Fruit fly (Drosophila melanogaster) whole organism, embryonic: ENCODE data around the gene lin-52.
A peak's percentile ranks its signal among the peaks of the same experiment; 100 is the strongest.

Experiments
- Adf1 ChIP-seq: fragments of 200-800 bp; sonication (Bioruptor generic); IDR thresholded peaks from 2 replicates; pipeline ENCODE4 v1.3.6; 2022; ENCODE audit warnings: missing biosample characterization, missing genetic modification characterization
- Antp ChIP-seq: fragments of 200-800 bp; sonication (Bioruptor generic); optimal IDR thresholded peaks from 3 replicates; lab custom pipeline; 2016; ENCODE audit warnings: missing biosample characterization, missing genetic modification characterization
- BEAF-32 ChIP-seq: fragments of 200-800 bp; sonication (Bioruptor generic); optimal IDR thresholded peaks from 3 replicates; lab custom pipeline; 2017; ENCODE audit warnings: missing biosample characterization, missing genetic modification characterization, mild to moderate bottlenecking, moderate library complexity, missing genetic modification reagents
- Bgb ChIP-seq: fragments of 200-800 bp; sonication (Bioruptor generic); IDR thresholded peaks from 2 replicates; pipeline ENCODE4 v1.3.6; 2022; ENCODE audit warnings: missing biosample characterization, missing genetic modification characterization; ENCODE audit not compliant: partially characterized antibody
- CG10431 ChIP-seq: fragments of 200-800 bp; sonication (Bioruptor generic); optimal IDR thresholded peaks from 3 replicates; lab custom pipeline; 2018; ENCODE audit warnings: missing biosample characterization, mild to moderate bottlenecking, missing genetic modification characterization
- CG11504 ChIP-seq: fragments of 200-800 bp; sonication (Bioruptor generic); optimal IDR thresholded peaks from 3 replicates; lab custom pipeline; 2019; ENCODE audit warnings: missing biosample characterization, mild to moderate bottlenecking, missing genetic modification characterization, moderate library complexity
- CG12219 ChIP-seq: fragments of 200-800 bp; sonication (Bioruptor generic); optimal IDR thresholded peaks from 3 replicates; lab custom pipeline; 2018; ENCODE audit warnings: missing biosample characterization, mild to moderate bottlenecking, missing genetic modification characterization
- CG14710 ChIP-seq: fragments of 200-800 bp; sonication (Bioruptor generic); optimal IDR thresholded peaks from 3 replicates; lab custom pipeline; 2019; ENCODE audit warnings: missing biosample characterization, mild to moderate bottlenecking, missing genetic modification characterization, moderate library complexity
- CG15514 ChIP-seq: fragments of 200-800 bp; sonication (Bioruptor generic); optimal IDR thresholded peaks from 3 replicates; lab custom pipeline; 2017; ENCODE audit warnings: missing biosample characterization, missing genetic modification characterization, mild to moderate bottlenecking, moderate library complexity, missing genetic modification reagents
- CG17359 ChIP-seq: fragments of 200-800 bp; sonication (Bioruptor generic); optimal IDR thresholded peaks from 3 replicates; lab custom pipeline; 2018; ENCODE audit warnings: missing biosample characterization, mild to moderate bottlenecking, missing genetic modification characterization, moderate library complexity
- CG17912 ChIP-seq: fragments of 200-800 bp; sonication (Bioruptor generic); optimal IDR thresholded peaks from 2 replicates; lab custom pipeline; 2018; ENCODE audit warnings: missing biosample characterization, mild to moderate bottlenecking, missing genetic modification characterization
- CG18476 ChIP-seq: fragments of 200-800 bp; sonication (Bioruptor generic); optimal IDR thresholded peaks from 2 replicates; lab custom pipeline; 2016; ENCODE audit warnings: missing biosample characterization, mild to moderate bottlenecking, missing genetic modification characterization
- CG30020 ChIP-seq: fragments of 200-800 bp; optimal IDR thresholded peaks from 2 replicates; lab custom pipeline; 2019; ENCODE audit warnings: missing biosample characterization, mild to moderate bottlenecking, missing genetic modification characterization, moderate library complexity
- CG31224 ChIP-seq: fragments of 200-800 bp; sonication (Bioruptor generic); IDR thresholded peaks from 2 replicates; pipeline ENCODE4 v1.3.6; 2022; ENCODE audit warnings: missing biosample characterization, missing genetic modification characterization
- CG31365 ChIP-seq: fragments of 200-800 bp; sonication (Bioruptor generic); optimal IDR thresholded peaks from 2 replicates; lab custom pipeline; 2018; ENCODE audit warnings: missing biosample characterization, mild to moderate bottlenecking, missing genetic modification characterization
- CG34224 ChIP-seq: fragments of 200-800 bp; sonication (Bioruptor generic); IDR thresholded peaks from 3 replicates; pipeline ENCODE4 v1.3.6; 2022; ENCODE audit warnings: missing biosample characterization, missing genetic modification characterization; ENCODE audit not compliant: partially characterized antibody
- CG4730 ChIP-seq: fragments of 200-800 bp; sonication (Bioruptor generic); IDR thresholded peaks from 2 replicates; pipeline ENCODE4 v1.3.6; 2022; ENCODE audit warnings: missing biosample characterization, missing genetic modification characterization
- CG6683 ChIP-seq: fragments of 200-800 bp; sonication (Bioruptor generic); optimal IDR thresholded peaks from 2 replicates; lab custom pipeline; 2017; ENCODE audit warnings: missing biosample characterization, mild to moderate bottlenecking, missing genetic modification characterization, missing genetic modification reagents
- CG6765 ChIP-seq: fragments of 200-800 bp; sonication (Bioruptor generic); optimal IDR thresholded peaks from 3 replicates; lab custom pipeline; 2017; ENCODE audit warnings: missing biosample characterization, mild to moderate bottlenecking, missing genetic modification characterization
- CG7928 ChIP-seq: fragments of 200-800 bp; sonication (Bioruptor generic); optimal IDR thresholded peaks from 2 replicates; lab custom pipeline; 2017; ENCODE audit warnings: missing biosample characterization, mild to moderate bottlenecking, missing genetic modification characterization
- CG8388 ChIP-seq: fragments of 200-800 bp; sonication (Bioruptor generic); optimal IDR thresholded peaks from 2 replicates; lab custom pipeline; 2019; ENCODE audit warnings: missing biosample characterization, mild to moderate bottlenecking, missing genetic modification characterization, moderate library complexity
- CTCF ChIP-seq: fragments of 200-800 bp; sonication (Bioruptor generic); optimal IDR thresholded peaks from 2 replicates; lab custom pipeline; 2017; ENCODE audit warnings: missing biosample characterization, mild to moderate bottlenecking, missing genetic modification characterization, moderate library complexity
- Dll ChIP-seq: fragments of 200-800 bp; sonication (Bioruptor generic); IDR thresholded peaks from 4 replicates; pipeline ENCODE4 v1.3.6; 2022; ENCODE audit warnings: missing biosample characterization, missing genetic modification characterization; ENCODE audit not compliant: partially characterized antibody
- Doc3 ChIP-seq: fragments of 200-800 bp; sonication (Bioruptor generic); IDR thresholded peaks from 3 replicates; pipeline ENCODE4 v1.3.6; 2022; ENCODE audit warnings: missing biosample characterization, missing genetic modification characterization; ENCODE audit not compliant: partially characterized antibody
- Fer1 ChIP-seq: fragments of 200-800 bp; sonication (Bioruptor generic); optimal IDR thresholded peaks from 2 replicates; lab custom pipeline; 2017; ENCODE audit warnings: missing biosample characterization, mild to moderate bottlenecking, missing genetic modification characterization
- GATAe ChIP-seq: fragments of 200-800 bp; sonication (Bioruptor generic); conservative IDR thresholded peaks from 2 replicates; pipeline ENCODE4 v1.3.6; 2022; ENCODE audit warnings: missing biosample characterization, missing genetic modification characterization
- HmgZ ChIP-seq: fragments of 200-800 bp; sonication (Bioruptor generic); optimal IDR thresholded peaks from 2 replicates; lab custom pipeline; 2018; ENCODE audit warnings: missing biosample characterization, mild to moderate bottlenecking, missing genetic modification characterization
- Nf-YB ChIP-seq: fragments of 200-800 bp; sonication (Bioruptor generic); optimal IDR thresholded peaks from 3 replicates; lab custom pipeline; 2019; ENCODE audit warnings: missing biosample characterization, mild to moderate bottlenecking, missing genetic modification characterization, moderate library complexity
- Optix ChIP-seq: fragments of 200-800 bp; sonication (Bioruptor generic); IDR thresholded peaks from 3 replicates; pipeline ENCODE4 v1.3.6; 2022; ENCODE audit warnings: missing biosample characterization, missing genetic modification characterization
- Sry-β ChIP-seq: fragments of 200-800 bp; sonication (Bioruptor generic); optimal IDR thresholded peaks from 2 replicates; lab custom pipeline; 2018; ENCODE audit warnings: missing biosample characterization, mild to moderate bottlenecking, missing genetic modification characterization, moderate library complexity
- Ssrp ChIP-seq: fragments of 200-800 bp; sonication (Bioruptor generic); optimal IDR thresholded peaks from 2 replicates; lab custom pipeline; 2018; ENCODE audit warnings: missing biosample characterization, mild to moderate bottlenecking, missing genetic modification characterization, moderate library complexity
- al ChIP-seq: fragments of 200-800 bp; sonication (Bioruptor generic); IDR thresholded peaks from 2 replicates; pipeline ENCODE4 v1.3.6; 2022; ENCODE audit warnings: missing biosample characterization, missing genetic modification characterization
- ap ChIP-seq: fragments of 200-800 bp; sonication (Bioruptor generic); IDR thresholded peaks from 2 replicates; pipeline ENCODE4 v1.3.6; 2022; ENCODE audit warnings: missing biosample characterization, missing genetic modification characterization
- br ChIP-seq: fragments of >200 bp; optimal IDR thresholded peaks from 2 replicates; lab custom pipeline; 2017
- chinmo ChIP-seq: fragments of 200-800 bp; sonication (Bioruptor generic); IDR thresholded peaks from 4 replicates; pipeline ENCODE4 v1.3.6; 2022; ENCODE audit warnings: missing biosample characterization, missing genetic modification characterization; ENCODE audit not compliant: partially characterized antibody
- corto ChIP-seq: fragments of 200-800 bp; sonication (Bioruptor generic); optimal IDR thresholded peaks from 2 replicates; lab custom pipeline; 2016; ENCODE audit warnings: missing biosample characterization, mild to moderate bottlenecking, missing genetic modification characterization, moderate library complexity
- exex ChIP-seq: fragments of 200-800 bp; sonication (Bioruptor generic); optimal IDR thresholded peaks from 4 replicates; lab custom pipeline; 2018; ENCODE audit warnings: missing biosample characterization, mild to moderate bottlenecking, missing genetic modification characterization, moderate library complexity
- ftz-f1 ChIP-seq: fragments of 200-800 bp; sonication (Bioruptor generic); optimal IDR thresholded peaks from 2 replicates; lab custom pipeline; 2016; ENCODE audit warnings: missing biosample characterization, missing genetic modification characterization
- ind ChIP-seq: fragments of 200-800 bp; sonication (Bioruptor generic); optimal IDR thresholded peaks from 3 replicates; lab custom pipeline; 2016; ENCODE audit warnings: missing biosample characterization, missing genetic modification characterization
- maf-S ChIP-seq: fragments of 200-800 bp; sonication (Bioruptor generic); optimal IDR thresholded peaks from 2 replicates; lab custom pipeline; 2016; ENCODE audit warnings: missing biosample characterization, missing genetic modification characterization
- nau ChIP-seq: fragments of 200-800 bp; sonication (Bioruptor generic); optimal IDR thresholded peaks from 3 replicates; lab custom pipeline; 2017; ENCODE audit warnings: missing biosample characterization, mild to moderate bottlenecking, missing genetic modification characterization, missing genetic modification reagents
- odd ChIP-seq: fragments of 200-800 bp; sonication (Bioruptor generic); optimal IDR thresholded peaks from 2 replicates; lab custom pipeline; 2017; ENCODE audit warnings: missing biosample characterization, mild to moderate bottlenecking, missing genetic modification characterization
- onecut ChIP-seq: fragments of 200-800 bp; sonication (Bioruptor generic); IDR thresholded peaks from 2 replicates; pipeline ENCODE4 v1.3.6; 2022; ENCODE audit warnings: missing biosample characterization, missing genetic modification characterization
- row ChIP-seq: fragments of 200-800 bp; sonication (Bioruptor generic); IDR thresholded peaks from 3 replicates; pipeline ENCODE4 v1.3.6; 2022; ENCODE audit warnings: missing biosample characterization, missing genetic modification characterization
- schlank ChIP-seq: fragments of 200-800 bp; sonication (Bioruptor generic); optimal IDR thresholded peaks from 2 replicates; lab custom pipeline; 2018; ENCODE audit warnings: missing biosample characterization, mild to moderate bottlenecking, missing genetic modification characterization
- slou ChIP-seq: fragments of 200-800 bp; sonication (Bioruptor generic); optimal IDR thresholded peaks from 3 replicates; lab custom pipeline; 2016; ENCODE audit warnings: missing biosample characterization, missing genetic modification characterization
- tap ChIP-seq: fragments of 200-800 bp; optimal IDR thresholded peaks from 3 replicates; lab custom pipeline; 2019; ENCODE audit warnings: missing biosample characterization, mild to moderate bottlenecking, missing genetic modification characterization, moderate library complexity
- vvl ChIP-seq: fragments of 200-800 bp; sonication (Bioruptor generic); IDR thresholded peaks from 2 replicates; pipeline ENCODE4 v1.3.6; 2022; ENCODE audit warnings: missing biosample characterization, missing genetic modification characterization
- yki ChIP-seq: fragments of >200 bp; optimal IDR thresholded peaks from 3 replicates; lab custom pipeline; 2018
- zf30C ChIP-seq: fragments of 200-800 bp; sonication (Bioruptor generic); optimal IDR thresholded peaks from 3 replicates; lab custom pipeline; 2018; ENCODE audit warnings: missing biosample characterization, mild to moderate bottlenecking, missing genetic modification characterization

Gene lin-52

dm6 chrX:5737676-5738220 is 17.0 kb downstream of the lin-52 start, which contains the start of gene Snx27 (continued):
- TF ChIP-seq tap (tag; lab: Kevin White, UChicago) (no peak), Ssrp (tag; lab: Kevin White, UChicago) (no peak), chinmo (GFP tag; lab: Robert Waterston, UW) (peak; percentile 99), CG14710 (tag; lab: Kevin White, UChicago) (peak; percentile 66), Antp (GFP tag; lab: Kevin White, UChicago) (peak; percentile 64), Sry-β (GFP tag; lab: Kevin White, UChicago) (no peak), nau (GFP tag; lab: Kevin White, UChicago) (no peak), CG10431 (GFP tag; lab: Kevin White, UChicago) (peak; percentile 46), exex (tag; lab: Kevin White, UChicago) (no peak), CG31365 (tag; lab: Kevin White, UChicago) (no peak), br (lab: Kevin White, UChicago) (no peak), zf30C (no peak), Doc3 (GFP tag; lab: Robert Waterston, UW) (peak; percentile 97), GATAe (GFP tag; lab: Robert Waterston, UW) (no peak), vvl (peak; percentile 60; the same call in 1 of the 2 replicates), CG18476 (no peak), CG31224 (GFP tag; lab: Robert Waterston, UW) (0 out of 2 replicates have a peak, but pooled peaks have one; percentile 19), CG15514 (peak; percentile 89), CG11504 (peak; percentile 54), onecut (GFP tag; lab: Robert Waterston, UW) (0 out of 2 replicates have a peak, but pooled peaks have one; percentile 12), row (GFP tag; lab: Robert Waterston, UW) (peak; percentile 57), yki (lab: Kevin White, UChicago) (no peak), al (no peak), ind (GFP tag; lab: Kevin White, UChicago) (peak; percentile 4), Dll (GFP tag; lab: Robert Waterston, UW) (peak; percentile 99), CG6683 (GFP tag; lab: Kevin White, UChicago) (no peak), maf-S (GFP tag; lab: Kevin White, UChicago) (peak; percentile 57), schlank (tag; lab: Kevin White, UChicago) (no peak), HmgZ (peak; percentile 82), CG6765 (no peak), Optix (no peak), Bgb (GFP tag; lab: Robert Waterston, UW) (peak; percentile 100), Nf-YB (GFP tag; lab: Kevin White, UChicago) (peak; percentile 4), CG8388 (GFP tag; lab: Kevin White, UChicago) (peak; percentile 25), ap (GFP tag; lab: Robert Waterston, UW) (no peak), corto (GFP tag; lab: Kevin White, UChicago) (peak; percentile 26), CG7928 (GFP tag; lab: Kevin White, UChicago) (peak; percentile 56), odd (GFP tag; lab: Kevin White, UChicago) (peak; percentile 18), CG17359 (tag; lab: Kevin White, UChicago) (peak; percentile 35), CG12219 (GFP tag; lab: Kevin White, UChicago) (no peak), CG34224 (GFP tag; lab: Robert Waterston, UW) (peak; percentile 99), Adf1 (0 out of 2 replicates have a peak, but pooled peaks have one; percentile 5), CTCF (peak; percentile 50), Fer1 (GFP tag; lab: Kevin White, UChicago) (peak; percentile 50), CG30020 (tag; lab: Kevin White, UChicago) (peak; percentile 42), CG4730 (no peak), CG17912 (GFP tag; lab: Kevin White, UChicago) (peak; percentile 39), slou (peak; percentile 30), BEAF-32 (peak; percentile 100), ftz-f1 (GFP tag; lab: Kevin White, UChicago) (peak; percentile 26)
